Fruit fly (Drosophila melanogaster) whole organism, embryonic: ENCODE data around the gene TTLL6B.
A peak's percentile ranks its signal among the peaks of the same experiment; 100 is the strongest.

ENCODE experiments used
- C15 ChIP-seq: fragments of 200-800 bp; sonication (Bioruptor generic); IDR thresholded peaks from 3 replicates; pipeline ENCODE4 v1.3.6; 2022; ENCODE audit warnings: missing biosample characterization, missing genetic modification characterization
- CG10267 ChIP-seq: fragments of 200-800 bp; sonication (Bioruptor generic); optimal IDR thresholded peaks from 2 replicates; lab custom pipeline; 2018; ENCODE audit warnings: missing biosample characterization, mild to moderate bottlenecking, missing genetic modification characterization, moderate library complexity
- CG10274 ChIP-seq: fragments of 200-800 bp; sonication (Bioruptor generic); optimal IDR thresholded peaks from 3 replicates; lab custom pipeline; 2017; ENCODE audit warnings: missing biosample characterization, mild to moderate bottlenecking, missing genetic modification characterization
- CG10543 ChIP-seq: fragments of 200-800 bp; sonication (Bioruptor generic); optimal IDR thresholded peaks from 3 replicates; lab custom pipeline; 2017; ENCODE audit warnings: missing biosample characterization, mild to moderate bottlenecking, missing genetic modification characterization, moderate library complexity
- CG10565 ChIP-seq: fragments of 200-800 bp; sonication (Bioruptor generic); optimal IDR thresholded peaks from 3 replicates; lab custom pipeline; 2016; ENCODE audit warnings: missing biosample characterization, mild to moderate bottlenecking, missing genetic modification characterization
- CG12219 ChIP-seq: fragments of 200-800 bp; sonication (Bioruptor generic); optimal IDR thresholded peaks from 3 replicates; lab custom pipeline; 2018; ENCODE audit warnings: missing biosample characterization, mild to moderate bottlenecking, missing genetic modification characterization
- CG12942 ChIP-seq: fragments of 200-800 bp; sonication (Bioruptor generic); optimal IDR thresholded peaks from 3 replicates; lab custom pipeline; 2016; ENCODE audit warnings: missing biosample characterization, missing genetic modification characterization
- CG1832 ChIP-seq: fragments of 200-800 bp; sonication (Bioruptor generic); optimal IDR thresholded peaks from 2 replicates; lab custom pipeline; 2017; ENCODE audit warnings: missing biosample characterization, mild to moderate bottlenecking, missing genetic modification characterization, inconsistent platforms
- CG18619 ChIP-seq: fragments of 200-800 bp; sonication (Bioruptor generic); optimal IDR thresholded peaks from 3 replicates; lab custom pipeline; 2017; ENCODE audit warnings: missing biosample characterization, mild to moderate bottlenecking, missing genetic modification characterization
- CG2889 ChIP-seq: fragments of 200-800 bp; sonication (Bioruptor generic); IDR thresholded peaks from 3 replicates; pipeline ENCODE4 v1.3.6; 2022; ENCODE audit warnings: missing biosample characterization, missing genetic modification characterization
- CG30020 ChIP-seq: fragments of 200-800 bp; optimal IDR thresholded peaks from 2 replicates; lab custom pipeline; 2019; ENCODE audit warnings: missing biosample characterization, mild to moderate bottlenecking, missing genetic modification characterization, moderate library complexity
- CG3163 ChIP-seq: fragments of 200-800 bp; sonication (Bioruptor generic); optimal IDR thresholded peaks from 3 replicates; lab custom pipeline; 2016; ENCODE audit warnings: missing biosample characterization, missing genetic modification characterization
- CG32772 ChIP-seq: fragments of 200-800 bp; sonication (Bioruptor generic); IDR thresholded peaks from 2 replicates; pipeline ENCODE4 v1.3.6; 2022; ENCODE audit warnings: missing biosample characterization, missing genetic modification characterization
- CG3281 ChIP-seq: fragments of 200-800 bp; sonication (Bioruptor generic); optimal IDR thresholded peaks from 3 replicates; lab custom pipeline; 2017; ENCODE audit warnings: missing biosample characterization, mild to moderate bottlenecking, missing genetic modification characterization
- CG33557 ChIP-seq: fragments of 200-800 bp; sonication (Bioruptor generic); optimal IDR thresholded peaks from 2 replicates; lab custom pipeline; 2019; ENCODE audit warnings: missing biosample characterization, mild to moderate bottlenecking, missing genetic modification characterization, moderate library complexity
- CG3407 ChIP-seq: fragments of 200-800 bp; sonication (Bioruptor generic); optimal IDR thresholded peaks from 2 replicates; lab custom pipeline; 2018; ENCODE audit warnings: missing biosample characterization, mild to moderate bottlenecking, missing genetic modification characterization
- CG6175 ChIP-seq: fragments of 200-800 bp; sonication (Bioruptor generic); IDR thresholded peaks from 3 replicates; pipeline ENCODE4 v1.3.6; 2022; ENCODE audit warnings: missing biosample characterization, missing genetic modification characterization
- CG7271 ChIP-seq: fragments of 200-800 bp; sonication (Bioruptor generic); optimal IDR thresholded peaks from 2 replicates; lab custom pipeline; 2018; ENCODE audit warnings: missing biosample characterization, mild to moderate bottlenecking, missing genetic modification characterization, moderate library complexity
- CG7357 ChIP-seq: fragments of 200-800 bp; sonication (Bioruptor generic); IDR thresholded peaks from 3 replicates; pipeline ENCODE4 v1.3.6; 2022; ENCODE audit warnings: missing biosample characterization, missing genetic modification characterization
- CG8924 ChIP-seq: fragments of 200-800 bp; optimal IDR thresholded peaks from 3 replicates; lab custom pipeline; 2019; ENCODE audit warnings: missing biosample characterization, mild to moderate bottlenecking, missing genetic modification characterization, moderate library complexity
- CG9609 ChIP-seq: fragments of 200-800 bp; sonication (Bioruptor generic); optimal IDR thresholded peaks from 3 replicates; lab custom pipeline; 2016; ENCODE audit warnings: missing biosample characterization, missing genetic modification characterization
- Dip2 ChIP-seq: fragments of 200-800 bp; sonication (Bioruptor generic); IDR thresholded peaks from 2 replicates; pipeline ENCODE4 v1.3.6; 2022; ENCODE audit warnings: missing biosample characterization, missing genetic modification characterization
- E2f2 ChIP-seq: fragments of 200-800 bp; sonication (Bioruptor generic); IDR thresholded peaks from 2 replicates; pipeline ENCODE4 v1.3.6; 2022; ENCODE audit warnings: missing biosample characterization, missing genetic modification characterization
- Ets97D ChIP-seq: fragments of 200-800 bp; sonication (Bioruptor generic); optimal IDR thresholded peaks from 3 replicates; lab custom pipeline; 2016; ENCODE audit warnings: missing biosample characterization, missing genetic modification characterization
- HmgD ChIP-seq: fragments of 200-800 bp; sonication (Bioruptor generic); optimal IDR thresholded peaks from 3 replicates; lab custom pipeline; 2016; ENCODE audit warnings: missing biosample characterization, missing genetic modification characterization
- Hmr ChIP-seq: fragments of 200-800 bp; sonication (Bioruptor generic); optimal IDR thresholded peaks from 3 replicates; lab custom pipeline; 2017; ENCODE audit warnings: mild to moderate bottlenecking, missing biosample characterization, missing genetic modification reagents, missing genetic modification characterization
- Side ChIP-seq: fragments of 200-800 bp; sonication (Bioruptor generic); optimal IDR thresholded peaks from 2 replicates; lab custom pipeline; 2016; ENCODE audit warnings: missing biosample characterization, missing genetic modification characterization
- Six4 ChIP-seq: fragments of 200-800 bp; sonication (Bioruptor generic); optimal IDR thresholded peaks from 2 replicates; lab custom pipeline; 2016; ENCODE audit warnings: missing biosample characterization, missing genetic modification characterization
- Spps ChIP-seq: fragments of 200-800 bp; sonication (Bioruptor generic); optimal IDR thresholded peaks from 2 replicates; lab custom pipeline; 2018; ENCODE audit warnings: missing biosample characterization, mild to moderate bottlenecking, missing genetic modification characterization
- Stat92E ChIP-seq, 3 experiments: fragments of >200 bp in 2 of 3; fragments of 200-800 bp in 1 of 3; sonication (Bioruptor generic) in 1 of 3; optimal IDR thresholded peaks; 2 replicates each; lab custom pipeline; 2017 to 2019; ENCODE audit warnings: missing biosample characterization in 3 of 3, missing genetic modification characterization in 3 of 3, mild to moderate bottlenecking in 1 of 3, moderate library complexity in 1 of 3
- Vsx1 ChIP-seq: fragments of 200-800 bp; sonication (Bioruptor generic); optimal IDR thresholded peaks from 2 replicates; lab custom pipeline; 2017; ENCODE audit warnings: missing biosample characterization, mild to moderate bottlenecking, missing genetic modification characterization, missing genetic modification reagents
- cwo ChIP-seq: fragments of 200-800 bp; sonication (Bioruptor generic); optimal IDR thresholded peaks from 3 replicates; lab custom pipeline; 2017; ENCODE audit warnings: missing biosample characterization, missing genetic modification characterization, mild to moderate bottlenecking, moderate library complexity, missing genetic modification reagents
- da ChIP-seq: fragments of 200-800 bp; sonication (Bioruptor generic); optimal IDR thresholded peaks from 2 replicates; lab custom pipeline; 2016; ENCODE audit warnings: missing biosample characterization, missing genetic modification characterization
- dimm ChIP-seq: fragments of 200-800 bp; sonication (Bioruptor generic); IDR thresholded peaks from 2 replicates; pipeline ENCODE4 v1.3.6; 2022; ENCODE audit warnings: missing biosample characterization, missing genetic modification characterization
- jing ChIP-seq: fragments of 200-800 bp; sonication (Bioruptor generic); optimal IDR thresholded peaks from 2 replicates; lab custom pipeline; 2018; ENCODE audit warnings: missing biosample characterization, mild to moderate bottlenecking, missing genetic modification characterization
- kay ChIP-seq: fragments of 200-800 bp; sonication (Bioruptor generic); optimal IDR thresholded peaks from 2 replicates; lab custom pipeline; 2016; ENCODE audit warnings: missing biosample characterization, missing genetic modification characterization
- lola ChIP-seq, 3 experiments: fragments of >200 bp in 2 of 3; fragments of 200-800 bp in 1 of 3; sonication (Bioruptor generic) in 1 of 3; optimal IDR thresholded peaks; 2 replicates each; lab custom pipeline; 2017 to 2019; ENCODE audit warnings: missing biosample characterization in 3 of 3, missing genetic modification characterization in 3 of 3, mild to moderate bottlenecking in 1 of 3, moderate library complexity in 1 of 3
- maf-S ChIP-seq: fragments of 200-800 bp; sonication (Bioruptor generic); optimal IDR thresholded peaks from 2 replicates; lab custom pipeline; 2016; ENCODE audit warnings: missing biosample characterization, missing genetic modification characterization
- nom ChIP-seq: fragments of 200-800 bp; sonication (Bioruptor generic); optimal IDR thresholded peaks from 2 replicates; lab custom pipeline; 2017; ENCODE audit warnings: missing biosample characterization, missing genetic modification characterization, mild to moderate bottlenecking, moderate library complexity, missing genetic modification reagents
- p53 ChIP-seq: fragments of 200-800 bp; sonication (Bioruptor generic); optimal IDR thresholded peaks from 2 replicates; lab custom pipeline; 2016; ENCODE audit warnings: missing biosample characterization, missing genetic modification characterization
- pb ChIP-seq: fragments of 200-800 bp; sonication (Bioruptor generic); optimal IDR thresholded peaks from 3 replicates; lab custom pipeline; 2016; ENCODE audit warnings: missing biosample characterization, missing genetic modification characterization
- pita ChIP-seq: fragments of 200-800 bp; sonication (Bioruptor generic); optimal IDR thresholded peaks from 2 replicates; lab custom pipeline; 2017; ENCODE audit warnings: missing biosample characterization, mild to moderate bottlenecking, missing genetic modification characterization
- prd ChIP-seq, 3 experiments: fragments of >200 bp in 2 of 3; fragments of 200-800 bp in 1 of 3; sonication (Bioruptor generic) in 1 of 3; optimal IDR thresholded peaks in 2 of 3; IDR thresholded peaks in 1 of 3; 2 replicates in 2 of 3; 3 replicates in 1 of 3; pipeline versions ENCODE4 v1.3.6 to Lab custom; 2017 to 2022; ENCODE audit warnings: missing biosample characterization in 1 of 3, missing genetic modification characterization in 1 of 3
- row ChIP-seq: fragments of 200-800 bp; sonication (Bioruptor generic); IDR thresholded peaks from 3 replicates; pipeline ENCODE4 v1.3.6; 2022; ENCODE audit warnings: missing biosample characterization, missing genetic modification characterization
- salm ChIP-seq: fragments of 200-800 bp; sonication (Bioruptor generic); optimal IDR thresholded peaks from 2 replicates; lab custom pipeline; 2018; ENCODE audit warnings: missing biosample characterization, mild to moderate bottlenecking, missing genetic modification characterization
- ssp ChIP-seq: fragments of 200-800 bp; sonication (Bioruptor generic); IDR thresholded peaks from 2 replicates; pipeline ENCODE4 v1.3.6; 2022; ENCODE audit warnings: missing biosample characterization, missing genetic modification characterization
- stwl ChIP-seq: fragments of 200-800 bp; sonication (Bioruptor generic); optimal IDR thresholded peaks from 3 replicates; lab custom pipeline; 2018; ENCODE audit warnings: missing biosample characterization, mild to moderate bottlenecking, missing genetic modification characterization, moderate library complexity
- tap ChIP-seq: fragments of 200-800 bp; optimal IDR thresholded peaks from 3 replicates; lab custom pipeline; 2019; ENCODE audit warnings: missing biosample characterization, mild to moderate bottlenecking, missing genetic modification characterization, moderate library complexity
- tin ChIP-seq: fragments of 200-800 bp; sonication (Bioruptor generic); optimal IDR thresholded peaks from 3 replicates; lab custom pipeline; 2016; ENCODE audit warnings: missing biosample characterization, missing genetic modification characterization
- zfh1 ChIP-seq: fragments of 200-800 bp; sonication (Bioruptor generic); IDR thresholded peaks from 3 replicates; pipeline ENCODE4 v1.3.6; 2022; ENCODE audit warnings: missing biosample characterization, missing genetic modification characterization

The TTLL6B gene

dm6 chr3R:27208724-27209343 is 42.0 kb downstream of the TTLL6B start (continued):
- TF ChIP-seq CG30020 (tag; lab: Kevin White, UChicago) (no peak), p53 (peak; percentile 9), maf-S (GFP tag; lab: Kevin White, UChicago) (peak; percentile 37), Side (GFP tag; lab: Kevin White, UChicago) (peak; percentile 48), cwo (no peak), CG2889 (GFP tag; lab: Robert Waterston, UW) (no peak), C15 (GFP tag; lab: Robert Waterston, UW) (no peak), CG10274 (no peak), Stat92E (GFP tag; optimal IDR thresholded peaks at IDR 0.05; lab: Kevin White, UChicago) (no peak), Six4 (GFP tag; lab: Kevin White, UChicago) (no peak), CG1832 (GFP tag; lab: Kevin White, UChicago) (no peak), CG10267 (no peak), dimm (GFP tag; lab: Robert Waterston, UW) (no peak), CG7271 (tag; lab: Kevin White, UChicago) (peak; percentile 76), HmgD (no peak), CG6175 (GFP tag; lab: Robert Waterston, UW) (no peak), ssp (no peak), prd (optimal IDR thresholded peaks at IDR 0.05; lab: Kevin White, UChicago) (no peak), prd (GFP tag; IDR thresholded peaks at IDR 0.05; lab: Robert Waterston, UW) (peak; percentile 59), salm (tag; lab: Kevin White, UChicago) (peak; percentile 19), nom (no peak), Ets97D (GFP tag; lab: Kevin White, UChicago) (no peak), CG7357 (no peak), CG10543 (GFP tag; lab: Kevin White, UChicago) (peak; percentile 29), E2f2 (GFP tag; lab: Robert Waterston, UW) (0 out of 2 replicates have a peak, but pooled peaks have one; percentile 10), Spps (tag; lab: Kevin White, UChicago) (peak; percentile 5), Hmr (GFP tag; lab: Kevin White, UChicago) (peak; percentile 5), CG3281 (GFP tag; lab: Kevin White, UChicago) (no peak), CG12219 (GFP tag; lab: Kevin White, UChicago) (no peak), stwl (tag; lab: Kevin White, UChicago) (no peak), zfh1 (GFP tag; lab: Robert Waterston, UW) (peak; percentile 64; the same call in 1 of the 3 replicates), tap (peak; percentile 30), CG33557 (peak; percentile 64), CG8924 (peak; percentile 42), Dip2 (GFP tag; lab: Robert Waterston, UW) (no peak), CG10565 (GFP tag; lab: Kevin White, UChicago) (no peak), kay (GFP tag; lab: Kevin White, UChicago) (no peak), tin (GFP tag; lab: Kevin White, UChicago) (no peak), CG12942 (GFP tag; lab: Kevin White, UChicago) (peak; percentile 27), lola (GFP tag; optimal IDR thresholded peaks at IDR 0.05; lab: Kevin White, UChicago) (peak in 1 of 3 experiments; percentile 19), Vsx1 (peak; percentile 54), CG32772 (GFP tag; lab: Robert Waterston, UW) (no peak), da (GFP tag; lab: Kevin White, UChicago) (no peak), CG9609 (no peak), row (GFP tag; lab: Robert Waterston, UW) (no peak), jing (GFP tag; lab: Kevin White, UChicago) (no peak), pita (GFP tag; lab: Kevin White, UChicago) (no peak), CG18619 (peak; percentile 47), CG3163 (GFP tag; lab: Kevin White, UChicago) (no peak), pb (no peak), CG3407 (GFP tag; lab: Kevin White, UChicago) (peak; percentile 72)
